Worm (Caenorhabditis elegans) whole organism, early embryonic: ENCODE data around the gene C46E10.3.

Experiments
- B0310.2 ChIP-seq: sonication (generic microtip); optimal IDR thresholded peaks from 2 replicates; lab custom pipeline; 2016; ENCODE audit warnings: mild to moderate bottlenecking, missing genetic modification characterization, missing compliant biosample characterization
- F13C5.2 ChIP-seq: sonication (generic microtip); optimal IDR thresholded peaks from 2 replicates; lab custom pipeline; 2017; ENCODE audit warnings: mild to moderate bottlenecking, missing genetic modification characterization, inconsistent platforms, missing compliant biosample characterization
- aly-1 ChIP-seq: sonication (generic microtip); optimal IDR thresholded peaks from 2 replicates; lab custom pipeline; 2016; ENCODE audit warnings: missing genetic modification characterization, missing compliant biosample characterization
- ama-1 ChIP-seq: fragments of 150-350 bp; optimal IDR thresholded peaks from 2 replicates; lab custom pipeline; 2014
- ceh-13 ChIP-seq: fragments of 200-800 bp; sonication (Bioruptor generic); optimal IDR thresholded peaks from 2 replicates; lab custom pipeline; 2018; ENCODE audit warnings: mild to moderate bottlenecking, missing genetic modification characterization, missing compliant biosample characterization
- ceh-36 ChIP-seq: sonication (generic microtip); optimal IDR thresholded peaks from 2 replicates; lab custom pipeline; 2016; ENCODE audit warnings: missing genetic modification characterization, inconsistent platforms, missing compliant biosample characterization
- ets-7 ChIP-seq: sonication (generic microtip); optimal IDR thresholded peaks from 2 replicates; lab custom pipeline; 2016; ENCODE audit warnings: missing genotype, missing genetic modification characterization, missing compliant biosample characterization
- flt-1 ChIP-seq: fragments of 200-800 bp; sonication (Bioruptor generic); IDR thresholded peaks from 2 replicates; pipeline ENCODE4 v1.3.6; 2022; ENCODE audit warnings: missing genetic modification characterization, missing compliant biosample characterization
- hmbx-1 ChIP-seq: sonication (generic microtip); optimal IDR thresholded peaks from 2 replicates; lab custom pipeline; 2016; ENCODE audit warnings: mild to moderate bottlenecking, missing genetic modification characterization, missing compliant biosample characterization
- hmg-4 ChIP-seq: fragments of 200-800 bp; sonication (Bioruptor generic); optimal IDR thresholded peaks from 2 replicates; lab custom pipeline; 2018; ENCODE audit warnings: mild to moderate bottlenecking, missing genetic modification characterization, missing compliant biosample characterization
- hnd-1 ChIP-seq: sonication (generic microtip); optimal IDR thresholded peaks from 2 replicates; lab custom pipeline; 2016; ENCODE audit warnings: missing genetic modification characterization, missing compliant biosample characterization
- pes-1 ChIP-seq: fragments of 200-800 bp; sonication (Bioruptor generic); IDR thresholded peaks from 2 replicates; pipeline ENCODE4 v1.3.6; 2022; ENCODE audit warnings: missing genetic modification reagents, missing genetic modification characterization, missing compliant biosample characterization
- scrt-1 ChIP-seq: fragments of 200-800 bp; sonication (Bioruptor generic); IDR thresholded peaks from 2 replicates; pipeline ENCODE4 v1.3.6; 2022; ENCODE audit warnings: missing genetic modification characterization, missing compliant biosample characterization
- sea-1 ChIP-seq: fragments of 200-800 bp; sonication (Bioruptor generic); conservative IDR thresholded peaks from 2 replicates; pipeline ENCODE4 v1.3.6; 2022; ENCODE audit warnings: missing genetic modification characterization, missing compliant biosample characterization
- tbx-11 ChIP-seq: fragments of 200-800 bp; sonication (Bioruptor generic); IDR thresholded peaks from 2 replicates; pipeline ENCODE4 v1.3.6; 2022; ENCODE audit warnings: missing genetic modification characterization, missing compliant biosample characterization
- tbx-37 ChIP-seq: fragments of 200-800 bp; sonication (Bioruptor generic); conservative IDR thresholded peaks from 2 replicates; pipeline ENCODE4 v1.3.6; 2022; ENCODE audit warnings: missing genetic modification reagents, missing genetic modification characterization, missing compliant biosample characterization
- tra-4 ChIP-seq: sonication (generic microtip); optimal IDR thresholded peaks from 2 replicates; lab custom pipeline; 2017; ENCODE audit warnings: missing genetic modification characterization, missing compliant biosample characterization

C46E10.3 gene

ce11 chrII:3709255-3709654 is 11.9 kb upstream of the C46E10.3 start, which contains the start of gene srx-110:
Gene srx-110, plus strand, starts transcription at chrII:3709555.
- no peak for TF ChIP-seq F13C5.2
- no peak for TF ChIP-seq tra-4 (tag; lab: Kevin White, UChicago)
- no peak for TF ChIP-seq hmbx-1 (tag; lab: Kevin White, UChicago)
- TF ChIP-seq tbx-11 (GFP tag; lab: Robert Waterston, UW): no peak
- no peak for TF ChIP-seq ets-7 (tag; lab: Kevin White, UChicago)
- TF ChIP-seq aly-1 (tag; lab: Kevin White, UChicago): no peak

ce11 chrII:3711047-3711446 is 10.1 kb upstream of the C46E10.3 start, which contains the start of gene fbxc-53:
Gene fbxc-53, plus strand, starts transcription at chrII:3711291.
- TF ChIP-seq hnd-1 (tag; lab: Kevin White, UChicago) (no peak), ceh-36 (peak; percentile 51)

ce11 chrII:3714595-3714994 is 6.5 kb upstream of the C46E10.3 start, which contains the start of gene srh-100:
Gene srh-100, minus strand, starts transcription at chrII:3714695.
- TF ChIP-seq hnd-1 (tag; lab: Kevin White, UChicago) (no peak), tbx-11 (GFP tag; lab: Robert Waterston, UW) (no peak), ets-7 (tag; lab: Kevin White, UChicago) (no peak), ceh-36 (no peak), scrt-1 (GFP tag; lab: Robert Waterston, UW) (no peak), ama-1 (lab: Kevin White, UChicago) (no peak), tbx-37 (no peak), hmg-4 (GFP tag; lab: Kevin White, UChicago) (no peak), flt-1 (GFP tag; lab: Robert Waterston, UW) (no peak), sea-1 (no peak), ceh-13 (GFP tag; lab: Kevin White, UChicago) (no peak), pes-1 (GFP tag; lab: Robert Waterston, UW) (no peak), F13C5.2 (no peak), hmbx-1 (tag; lab: Kevin White, UChicago) (no peak), tra-4 (tag; lab: Kevin White, UChicago) (no peak), aly-1 (tag; lab: Kevin White, UChicago) (no peak)

- no peak for TF ChIP-seq B0310.2
- TF ChIP-seq tra-4 (tag; lab: Kevin White, UChicago): no peak
- no peak for TF ChIP-seq hmg-4 (GFP tag; lab: Kevin White, UChicago)
- no peak for TF ChIP-seq ets-7 (tag; lab: Kevin White, UChicago)
- TF ChIP-seq ama-1 (lab: Kevin White, UChicago): no peak
These were observed 4.7 kb upstream of the C46E10.3 start, which contains the start of gene srh-99 for ce11 chrII:3716455-3716854. Gene srh-99, minus strand, starts transcription at chrII:3716555.

ce11 chrII:3716961-3717360 is 4.2 kb upstream of the C46E10.3 start, which contains the start of gene fbxc-52:
Gene fbxc-52, plus strand, starts transcription at chrII:3717261.
- no peak for TF ChIP-seq ets-7 (tag; lab: Kevin White, UChicago)
- no peak for TF ChIP-seq hmbx-1 (tag; lab: Kevin White, UChicago)
- no peak for TF ChIP-seq ceh-13 (GFP tag; lab: Kevin White, UChicago)
- no peak for TF ChIP-seq B0310.2
- TF ChIP-seq flt-1 (GFP tag; lab: Robert Waterston, UW): no peak
- no peak for TF ChIP-seq ceh-36
- TF ChIP-seq tbx-37: no peak
- TF ChIP-seq hmg-4 (GFP tag; lab: Kevin White, UChicago): no peak
- TF ChIP-seq hnd-1 (tag; lab: Kevin White, UChicago): no peak
- no peak for TF ChIP-seq aly-1 (tag; lab: Kevin White, UChicago)
- no peak for TF ChIP-seq pes-1 (GFP tag; lab: Robert Waterston, UW)
- no peak for TF ChIP-seq tbx-11 (GFP tag; lab: Robert Waterston, UW)
- TF ChIP-seq F13C5.2: no peak
- no peak for TF ChIP-seq sea-1
- no peak for TF ChIP-seq ama-1 (lab: Kevin White, UChicago)

- TF ChIP-seq ceh-13 (GFP tag; lab: Kevin White, UChicago) (no peak), B0310.2 (no peak), tbx-11 (GFP tag; lab: Robert Waterston, UW) (no peak), tbx-37 (no peak), ets-7 (tag; lab: Kevin White, UChicago) (no peak), hnd-1 (tag; lab: Kevin White, UChicago) (no peak), ama-1 (lab: Kevin White, UChicago) (no peak), sea-1 (no peak), F13C5.2 (no peak), ceh-36 (no peak), hmbx-1 (tag; lab: Kevin White, UChicago) (no peak), flt-1 (GFP tag; lab: Robert Waterston, UW) (no peak), hmg-4 (GFP tag; lab: Kevin White, UChicago) (no peak), pes-1 (GFP tag; lab: Robert Waterston, UW) (no peak), aly-1 (tag; lab: Kevin White, UChicago) (no peak), tra-4 (tag; lab: Kevin White, UChicago) (no peak), scrt-1 (GFP tag; lab: Robert Waterston, UW) (no peak)
These were observed 3.1 kb downstream of the C46E10.3 start, which contains the start of gene C46E10.1 for ce11 chrII:3724175-3724715. Gene C46E10.1, plus strand, starts transcription at chrII:3724225.

ce11 chrII:3727996-3728395 is 6.9 kb downstream of the C46E10.3 start, which contains the start of gene C46E10.8:
Gene C46E10.8, minus strand, starts transcription at chrII:3728096.
- TF ChIP-seq hmbx-1 (tag; lab: Kevin White, UChicago) (no peak), flt-1 (GFP tag; lab: Robert Waterston, UW) (no peak), tbx-11 (GFP tag; lab: Robert Waterston, UW) (no peak), sea-1 (no peak), ama-1 (lab: Kevin White, UChicago) (no peak), ceh-13 (GFP tag; lab: Kevin White, UChicago) (no peak), tra-4 (tag; lab: Kevin White, UChicago) (no peak), ceh-36 (no peak), aly-1 (tag; lab: Kevin White, UChicago) (no peak), F13C5.2 (no peak), hmg-4 (GFP tag; lab: Kevin White, UChicago) (no peak), scrt-1 (GFP tag; lab: Robert Waterston, UW) (no peak), tbx-37 (no peak), B0310.2 (no peak), pes-1 (GFP tag; lab: Robert Waterston, UW) (no peak), hnd-1 (tag; lab: Kevin White, UChicago) (no peak)
